Worm (Caenorhabditis elegans): ENCODE data around the gene ZK813.2.

ce11 chrX:3396735-3397134, 46.9 kb upstream of the ZK813.2 start:
- TF ChIP-seq tra-4 (tag; optimal IDR thresholded peaks at IDR 0.05) (no peak), pes-1 (GFP tag; IDR thresholded peaks at IDR 0.05) (no peak)

Data from whole organism, early embryonic.